Fruit fly (Drosophila melanogaster) whole organism, embryonic: ENCODE measurements around the gene Fur2.
A peak's percentile ranks its signal among the peaks of the same experiment; 100 is the strongest.

Experiments
- Awh ChIP-seq: fragments of 200-800 bp; sonication (Bioruptor generic); IDR thresholded peaks from 2 replicates; pipeline ENCODE4, ENCODE4 v1.3.6; 2022; ENCODE audit warnings: missing biosample characterization, missing genetic modification characterization
- Bgb ChIP-seq: fragments of 200-800 bp; sonication (Bioruptor generic); IDR thresholded peaks from 2 replicates; pipeline ENCODE4 v1.3.6; 2022; ENCODE audit warnings: missing biosample characterization, missing genetic modification characterization; ENCODE audit not compliant: partially characterized antibody
- CG10462 ChIP-seq: fragments of 200-800 bp; sonication (Bioruptor generic); optimal IDR thresholded peaks from 2 replicates; lab custom pipeline; 2016; ENCODE audit warnings: missing biosample characterization, missing genetic modification characterization
- CG12104 ChIP-seq: fragments of 200-800 bp; sonication (Bioruptor generic); optimal IDR thresholded peaks from 3 replicates; lab custom pipeline; 2016; ENCODE audit warnings: missing biosample characterization, missing genetic modification characterization
- CG13775 ChIP-seq: fragments of 200-800 bp; sonication (Bioruptor generic); optimal IDR thresholded peaks from 3 replicates; lab custom pipeline; 2017; ENCODE audit warnings: missing biosample characterization, mild to moderate bottlenecking, missing genetic modification characterization
- CG16863 ChIP-seq: fragments of 200-800 bp; sonication (Bioruptor generic); optimal IDR thresholded peaks from 3 replicates; lab custom pipeline; 2016; ENCODE audit warnings: missing biosample characterization, missing genetic modification characterization
- CG17359 ChIP-seq: fragments of 200-800 bp; sonication (Bioruptor generic); optimal IDR thresholded peaks from 3 replicates; lab custom pipeline; 2018; ENCODE audit warnings: missing biosample characterization, mild to moderate bottlenecking, missing genetic modification characterization, moderate library complexity
- CG17568 ChIP-seq: fragments of 200-800 bp; sonication (Bioruptor generic); optimal IDR thresholded peaks from 2 replicates; lab custom pipeline; 2018; ENCODE audit warnings: missing biosample characterization, mild to moderate bottlenecking, missing genetic modification characterization, moderate library complexity
- CG2129 ChIP-seq: fragments of 200-800 bp; sonication (Bioruptor generic); IDR thresholded peaks from 2 replicates; pipeline ENCODE4 v1.3.6; 2022; ENCODE audit warnings: missing biosample characterization, missing genetic modification characterization; ENCODE audit not compliant: partially characterized antibody
- CG31441 ChIP-seq: fragments of 200-800 bp; sonication (Bioruptor generic); IDR thresholded peaks from 2 replicates; pipeline ENCODE4 v1.3.6; 2022; ENCODE audit warnings: missing biosample characterization, missing genetic modification characterization
- CG4282 ChIP-seq: fragments of 200-800 bp; sonication (Bioruptor generic); optimal IDR thresholded peaks from 2 replicates; lab custom pipeline; 2016; ENCODE audit warnings: missing biosample characterization, missing genetic modification characterization
- CG4730 ChIP-seq: fragments of 200-800 bp; sonication (Bioruptor generic); IDR thresholded peaks from 2 replicates; pipeline ENCODE4 v1.3.6; 2022; ENCODE audit warnings: missing biosample characterization, missing genetic modification characterization
- CG5953 ChIP-seq: fragments of 200-800 bp; sonication (Bioruptor generic); IDR thresholded peaks from 2 replicates; pipeline ENCODE4 v1.3.6; 2022; ENCODE audit warnings: missing biosample characterization, missing genetic modification characterization
- CG6683 ChIP-seq: fragments of 200-800 bp; sonication (Bioruptor generic); optimal IDR thresholded peaks from 2 replicates; lab custom pipeline; 2017; ENCODE audit warnings: missing biosample characterization, mild to moderate bottlenecking, missing genetic modification characterization, missing genetic modification reagents
- CG6854 ChIP-seq: fragments of 200-800 bp; sonication (Bioruptor generic); optimal IDR thresholded peaks from 3 replicates; lab custom pipeline; 2017; ENCODE audit warnings: missing biosample characterization, mild to moderate bottlenecking, missing genetic modification characterization
- CG8388 ChIP-seq: fragments of 200-800 bp; sonication (Bioruptor generic); optimal IDR thresholded peaks from 2 replicates; lab custom pipeline; 2019; ENCODE audit warnings: missing biosample characterization, mild to moderate bottlenecking, missing genetic modification characterization, moderate library complexity
- CG9727 ChIP-seq: fragments of 200-800 bp; sonication (Bioruptor generic); optimal IDR thresholded peaks from 3 replicates; lab custom pipeline; 2017; ENCODE audit warnings: missing biosample characterization, mild to moderate bottlenecking, missing genetic modification characterization
- CG9797 ChIP-seq: fragments of 200-800 bp; sonication (Bioruptor generic); optimal IDR thresholded peaks from 3 replicates; lab custom pipeline; 2018; ENCODE audit warnings: missing biosample characterization, mild to moderate bottlenecking, missing genetic modification characterization
- CHES-1-like ChIP-seq: fragments of 200-800 bp; sonication (Bioruptor generic); optimal IDR thresholded peaks from 2 replicates; lab custom pipeline; 2016; ENCODE audit warnings: missing biosample characterization, missing genetic modification characterization
- Doc2 ChIP-seq: fragments of 200-800 bp; sonication (Bioruptor generic); IDR thresholded peaks from 2 replicates; pipeline ENCODE4 v1.3.6; 2022; ENCODE audit warnings: missing biosample characterization, missing genetic modification characterization
- HLH54F ChIP-seq: fragments of 200-800 bp; sonication (Bioruptor generic); optimal IDR thresholded peaks from 3 replicates; lab custom pipeline; 2016; ENCODE audit warnings: missing biosample characterization, missing genetic modification characterization
- Hr3 ChIP-seq: fragments of 200-800 bp; sonication (Bioruptor generic); optimal IDR thresholded peaks from 3 replicates; lab custom pipeline; 2016; ENCODE audit warnings: missing biosample characterization, missing genetic modification characterization
- Lhr ChIP-seq: fragments of 200-800 bp; sonication (Bioruptor generic); optimal IDR thresholded peaks from 3 replicates; lab custom pipeline; 2017; ENCODE audit warnings: mild to moderate bottlenecking, missing biosample characterization, missing genetic modification reagents, missing genetic modification characterization
- Lim3 ChIP-seq: fragments of 200-800 bp; sonication (Bioruptor generic); IDR thresholded peaks from 2 replicates; pipeline ENCODE4 v1.3.6; 2022; ENCODE audit warnings: missing biosample characterization, missing genetic modification characterization
- NC2β ChIP-seq: fragments of 200-800 bp; sonication (Bioruptor generic); optimal IDR thresholded peaks from 2 replicates; lab custom pipeline; 2016; ENCODE audit warnings: missing biosample characterization, missing genetic modification characterization
- NfI ChIP-seq: fragments of 200-800 bp; sonication (Bioruptor generic); optimal IDR thresholded peaks from 3 replicates; lab custom pipeline; 2018; ENCODE audit warnings: missing biosample characterization, mild to moderate bottlenecking, missing genetic modification characterization, moderate library complexity
- Optix ChIP-seq: fragments of 200-800 bp; sonication (Bioruptor generic); IDR thresholded peaks from 3 replicates; pipeline ENCODE4 v1.3.6; 2022; ENCODE audit warnings: missing biosample characterization, missing genetic modification characterization
- Sry-δ ChIP-seq: fragments of 200-800 bp; sonication (Bioruptor generic); optimal IDR thresholded peaks from 2 replicates; lab custom pipeline; 2016; ENCODE audit warnings: missing biosample characterization, missing genetic modification characterization
- bigmax ChIP-seq: fragments of 200-800 bp; sonication (Bioruptor generic); optimal IDR thresholded peaks from 2 replicates; lab custom pipeline; 2018; ENCODE audit warnings: missing biosample characterization, mild to moderate bottlenecking, missing genetic modification characterization
- cg ChIP-seq: fragments of 200-800 bp; sonication (Bioruptor generic); optimal IDR thresholded peaks from 3 replicates; lab custom pipeline; 2019; ENCODE audit warnings: missing biosample characterization, mild to moderate bottlenecking, missing genetic modification characterization, moderate library complexity
- chinmo ChIP-seq: fragments of 200-800 bp; sonication (Bioruptor generic); IDR thresholded peaks from 4 replicates; pipeline ENCODE4 v1.3.6; 2022; ENCODE audit warnings: missing biosample characterization, missing genetic modification characterization; ENCODE audit not compliant: partially characterized antibody
- crc ChIP-seq: fragments of 200-800 bp; sonication (Bioruptor generic); optimal IDR thresholded peaks from 2 replicates; lab custom pipeline; 2016; ENCODE audit warnings: missing biosample characterization, missing genetic modification characterization
- dati ChIP-seq: fragments of 200-800 bp; sonication (Bioruptor generic); IDR thresholded peaks from 2 replicates; pipeline ENCODE4 v1.3.6; 2022; ENCODE audit warnings: missing biosample characterization, missing genetic modification characterization
- en ChIP-seq: fragments of 200-800 bp; sonication (Bioruptor generic); optimal IDR thresholded peaks from 2 replicates; lab custom pipeline; 2016; ENCODE audit warnings: missing biosample characterization, missing genetic modification characterization
- eve ChIP-seq, 2 experiments: fragments of >200 bp; optimal IDR thresholded peaks; 2 replicates each; lab custom pipeline; 2017; ENCODE audit warnings: missing biosample characterization in 2 of 2, missing genetic modification characterization in 2 of 2
- exex ChIP-seq: fragments of 200-800 bp; sonication (Bioruptor generic); optimal IDR thresholded peaks from 4 replicates; lab custom pipeline; 2018; ENCODE audit warnings: missing biosample characterization, mild to moderate bottlenecking, missing genetic modification characterization, moderate library complexity
- gce ChIP-seq: fragments of 200-800 bp; sonication (Bioruptor generic); IDR thresholded peaks from 3 replicates; pipeline ENCODE4 v1.3.6; 2022; ENCODE audit warnings: missing biosample characterization, missing genetic modification characterization
- knrl ChIP-seq: fragments of 200-800 bp; sonication (Bioruptor generic); IDR thresholded peaks from 3 replicates; pipeline ENCODE4 v1.3.6; 2022; ENCODE audit warnings: missing biosample characterization, missing genetic modification characterization; ENCODE audit not compliant: partially characterized antibody
- lilli ChIP-seq: fragments of 200-800 bp; sonication (Bioruptor generic); optimal IDR thresholded peaks from 3 replicates; lab custom pipeline; 2016; ENCODE audit warnings: missing biosample characterization, missing genetic modification characterization
- pho ChIP-seq: fragments of 200-800 bp; sonication (Bioruptor generic); optimal IDR thresholded peaks from 2 replicates; lab custom pipeline; 2016; ENCODE audit warnings: missing biosample characterization, missing genetic modification characterization
- psq ChIP-seq: fragments of 200-800 bp; sonication (Bioruptor generic); optimal IDR thresholded peaks from 2 replicates; lab custom pipeline; 2017; ENCODE audit warnings: missing biosample characterization, missing genetic modification characterization
- ranshi ChIP-seq: fragments of 200-800 bp; sonication (Bioruptor generic); IDR thresholded peaks from 2 replicates; pipeline ENCODE4 v1.3.6; 2022; ENCODE audit warnings: missing biosample characterization, missing genetic modification characterization
- salm ChIP-seq: fragments of 200-800 bp; sonication (Bioruptor generic); optimal IDR thresholded peaks from 2 replicates; lab custom pipeline; 2018; ENCODE audit warnings: missing biosample characterization, mild to moderate bottlenecking, missing genetic modification characterization
- scrt ChIP-seq: fragments of 200-800 bp; sonication (Bioruptor generic); optimal IDR thresholded peaks from 2 replicates; lab custom pipeline; 2018; ENCODE audit warnings: missing biosample characterization, mild to moderate bottlenecking, missing genetic modification characterization, moderate library complexity
- slbo ChIP-seq: fragments of 200-800 bp; sonication (Bioruptor generic); IDR thresholded peaks from 2 replicates; pipeline ENCODE4 v1.3.6; 2022; ENCODE audit warnings: missing biosample characterization, missing genetic modification characterization
- slou ChIP-seq: fragments of 200-800 bp; sonication (Bioruptor generic); optimal IDR thresholded peaks from 3 replicates; lab custom pipeline; 2016; ENCODE audit warnings: missing biosample characterization, missing genetic modification characterization
- stc ChIP-seq: fragments of 200-800 bp; sonication (Bioruptor generic); IDR thresholded peaks from 2 replicates; pipeline ENCODE4 v1.3.6; 2022; ENCODE audit warnings: missing biosample characterization, missing genetic modification characterization
- tup ChIP-seq: fragments of 200-800 bp; sonication (Bioruptor generic); optimal IDR thresholded peaks from 2 replicates; lab custom pipeline; 2016; ENCODE audit warnings: missing biosample characterization, mild to moderate bottlenecking, missing genetic modification characterization, moderate library complexity
- vnd ChIP-seq: fragments of 200-800 bp; sonication (Bioruptor generic); IDR thresholded peaks from 3 replicates; pipeline ENCODE4 v1.3.6; 2022; ENCODE audit warnings: missing biosample characterization, missing genetic modification characterization; ENCODE audit not compliant: partially characterized antibody
- zf30C ChIP-seq: fragments of 200-800 bp; sonication (Bioruptor generic); optimal IDR thresholded peaks from 3 replicates; lab custom pipeline; 2018; ENCODE audit warnings: missing biosample characterization, mild to moderate bottlenecking, missing genetic modification characterization
- zfh1 ChIP-seq: fragments of 200-800 bp; sonication (Bioruptor generic); IDR thresholded peaks from 3 replicates; pipeline ENCODE4 v1.3.6; 2022; ENCODE audit warnings: missing biosample characterization, missing genetic modification characterization

The Fur2 gene

dm6 chrX:16427786-16428400 is 55.0 kb downstream of the Fur2 start (continued):
- TF ChIP-seq slou (GFP tag; lab: Kevin White, UChicago), result no peak
- peak; percentile 40 for TF ChIP-seq psq (GFP tag; lab: Kevin White, UChicago)
- no peak for TF ChIP-seq stc (GFP tag; lab: Robert Waterston, UW)
- no peak for TF ChIP-seq Doc2 (GFP tag; lab: Robert Waterston, UW)
- no peak for TF ChIP-seq salm (tag; lab: Kevin White, UChicago)
- TF ChIP-seq CG10462, result no peak
- no peak for TF ChIP-seq CG16863 (GFP tag; lab: Kevin White, UChicago)
- no peak for TF ChIP-seq bigmax
- TF ChIP-seq lilli, result peak; percentile 7
- TF ChIP-seq CG8388 (GFP tag; lab: Kevin White, UChicago), result no peak
- TF ChIP-seq exex (tag; lab: Kevin White, UChicago), result no peak
- TF ChIP-seq scrt (GFP tag; lab: Kevin White, UChicago), result no peak
- TF ChIP-seq gce, result no peak
- TF ChIP-seq eve (GFP tag; optimal IDR thresholded peaks at IDR 0.05; lab: Kevin White, UChicago), result no peak
- TF ChIP-seq CG17359, result no peak
- no peak for TF ChIP-seq CG12104
- no peak for TF ChIP-seq slbo
- no peak for TF ChIP-seq en (GFP tag; lab: Kevin White, UChicago)
- TF ChIP-seq CG2129, result no peak
- TF ChIP-seq CG4282 (GFP tag; lab: Kevin White, UChicago), result no peak
- no peak for TF ChIP-seq CHES-1-like (GFP tag; lab: Kevin White, UChicago)
- TF ChIP-seq dati, result no peak
- TF ChIP-seq CG4730 (GFP tag; lab: Robert Waterston, UW), result no peak
- peak; percentile 16 for TF ChIP-seq CG13775
- no peak for TF ChIP-seq CG5953 (GFP tag; lab: Robert Waterston, UW)
- TF ChIP-seq Lim3 (GFP tag; lab: Robert Waterston, UW), result no peak
- TF ChIP-seq Awh (GFP tag; lab: Robert Waterston, UW), result no peak
- no peak for TF ChIP-seq NC2β (GFP tag; lab: Kevin White, UChicago)
- no peak for TF ChIP-seq HLH54F (GFP tag; lab: Kevin White, UChicago)
- TF ChIP-seq CG9727, result peak; percentile 38
- no peak for TF ChIP-seq Optix
- TF ChIP-seq CG31441 (GFP tag; lab: Robert Waterston, UW), result no peak
- no peak for TF ChIP-seq Sry-δ
- TF ChIP-seq CG9797 (GFP tag; lab: Kevin White, UChicago), result no peak
- TF ChIP-seq NfI (GFP tag; lab: Kevin White, UChicago), result no peak
- no peak for TF ChIP-seq chinmo (GFP tag; lab: Robert Waterston, UW)
- TF ChIP-seq Lhr (GFP tag; lab: Kevin White, UChicago), result no peak
- no peak for TF ChIP-seq vnd (GFP tag; lab: Robert Waterston, UW)
- no peak for TF ChIP-seq tup (GFP tag; lab: Kevin White, UChicago)
- no peak for TF ChIP-seq ranshi (GFP tag; lab: Robert Waterston, UW)
- no peak for TF ChIP-seq Hr3 (GFP tag; lab: Kevin White, UChicago)
- no peak for TF ChIP-seq CG6683 (GFP tag; lab: Kevin White, UChicago)
- TF ChIP-seq CG6854 (GFP tag; lab: Kevin White, UChicago), result no peak
- no peak for TF ChIP-seq knrl (GFP tag; lab: Robert Waterston, UW)
- no peak for TF ChIP-seq Bgb
- no peak for TF ChIP-seq zf30C (GFP tag; lab: Kevin White, UChicago)
- TF ChIP-seq pho (GFP tag; lab: Kevin White, UChicago), result no peak
- TF ChIP-seq CG17568 (GFP tag; lab: Kevin White, UChicago), result no peak
- TF ChIP-seq crc (GFP tag; lab: Kevin White, UChicago), result no peak
- TF ChIP-seq zfh1 (GFP tag; lab: Robert Waterston, UW), result no peak
- TF ChIP-seq cg (GFP tag; lab: Kevin White, UChicago), result no peak
